Fruit fly (Drosophila melanogaster) whole organism, prepupa: ENCODE measurements around the gene CG8927.

Source experiments
- CG10631 ChIP-seq: fragments of 200-800 bp; sonication (Bioruptor generic); optimal IDR thresholded peaks from 2 replicates; lab custom pipeline; 2016; ENCODE audit warnings: missing biosample characterization, missing genetic modification characterization
- CG11902 ChIP-seq: fragments of 200-800 bp; sonication (Bioruptor generic); optimal IDR thresholded peaks from 3 replicates; lab custom pipeline; 2016; ENCODE audit warnings: missing biosample characterization, missing genetic modification characterization
- CG15336 ChIP-seq: fragments of 200-800 bp; sonication (Bioruptor generic); IDR thresholded peaks from 2 replicates; pipeline ENCODE4 v1.3.6; 2022; ENCODE audit warnings: missing biosample characterization, missing genetic modification characterization
- CG1621 ChIP-seq: fragments of 200-800 bp; sonication (Bioruptor generic); optimal IDR thresholded peaks from 3 replicates; lab custom pipeline; 2018; ENCODE audit warnings: missing biosample characterization, mild to moderate bottlenecking, missing genetic modification characterization
- CG32006 ChIP-seq: fragments of 200-800 bp; sonication (Bioruptor generic); optimal IDR thresholded peaks from 3 replicates; lab custom pipeline; 2017; ENCODE audit warnings: missing biosample characterization, mild to moderate bottlenecking, missing genetic modification characterization
- CG34406 ChIP-seq: fragments of 200-800 bp; sonication (Bioruptor generic); optimal IDR thresholded peaks from 3 replicates; lab custom pipeline; 2016; ENCODE audit warnings: missing biosample characterization, missing genetic modification characterization
- CG4318 ChIP-seq: fragments of 200-800 bp; sonication (Bioruptor generic); optimal IDR thresholded peaks from 3 replicates; lab custom pipeline; 2017; ENCODE audit warnings: missing biosample characterization, mild to moderate bottlenecking, missing genetic modification characterization
- CG6163 ChIP-seq: fragments of 200-800 bp; sonication (Bioruptor generic); IDR thresholded peaks from 3 replicates; pipeline ENCODE4 v1.3.6; 2022; ENCODE audit warnings: missing biosample characterization, missing genetic modification characterization
- CG6276 ChIP-seq: fragments of 200-800 bp; sonication (Bioruptor generic); optimal IDR thresholded peaks from 2 replicates; lab custom pipeline; 2017; ENCODE audit warnings: missing biosample characterization, mild to moderate bottlenecking, missing genetic modification characterization
- CG6808 ChIP-seq: fragments of 200-800 bp; sonication (Bioruptor generic); optimal IDR thresholded peaks from 3 replicates; lab custom pipeline; 2017; ENCODE audit warnings: missing biosample characterization, missing genetic modification characterization, mild to moderate bottlenecking, moderate library complexity, missing genetic modification reagents
- CG6854 ChIP-seq: fragments of 200-800 bp; sonication (Bioruptor generic); optimal IDR thresholded peaks from 2 replicates; lab custom pipeline; 2017; ENCODE audit warnings: missing biosample characterization, mild to moderate bottlenecking, missing genetic modification characterization
- CG7368 ChIP-seq: fragments of 200-800 bp; sonication (Bioruptor generic); optimal IDR thresholded peaks from 3 replicates; lab custom pipeline; 2016; ENCODE audit warnings: missing biosample characterization, missing genetic modification characterization
- CG8119 ChIP-seq: fragments of 200-800 bp; sonication (Bioruptor generic); IDR thresholded peaks from 3 replicates; pipeline ENCODE4 v1.3.6; 2022; ENCODE audit warnings: missing biosample characterization, missing genetic modification characterization
- CG8319 ChIP-seq: fragments of 200-800 bp; sonication (Bioruptor generic); optimal IDR thresholded peaks from 3 replicates; lab custom pipeline; 2016; ENCODE audit warnings: missing biosample characterization, missing genetic modification characterization
- CG9139 ChIP-seq: fragments of 200-800 bp; sonication (Bioruptor generic); optimal IDR thresholded peaks from 3 replicates; lab custom pipeline; 2017; ENCODE audit warnings: missing biosample characterization, mild to moderate bottlenecking, missing genetic modification characterization
- Eip75B ChIP-seq: fragments of 200-800 bp; sonication (Bioruptor generic); optimal IDR thresholded peaks from 3 replicates; lab custom pipeline; 2016; ENCODE audit warnings: missing biosample characterization, missing genetic modification characterization
- Eip78C ChIP-seq: fragments of 200-800 bp; sonication (Bioruptor generic); peaks from one replicate; lab custom pipeline; 2016; ENCODE audit warnings: missing biosample characterization, missing genetic modification characterization
- Eip93F ChIP-seq: fragments of 200-800 bp; sonication (Bioruptor generic); optimal IDR thresholded peaks from 2 replicates; lab custom pipeline; 2016; ENCODE audit warnings: missing biosample characterization, mild to moderate bottlenecking, missing genetic modification characterization
- Ets96B ChIP-seq: fragments of 200-800 bp; optimal IDR thresholded peaks from 2 replicates; lab custom pipeline; 2019; ENCODE audit warnings: missing biosample characterization, mild to moderate bottlenecking, missing genetic modification characterization, moderate library complexity
- Gug ChIP-seq: fragments of 200-800 bp; sonication (Bioruptor generic); IDR thresholded peaks from 2 replicates; pipeline ENCODE4 v1.3.6; 2022; ENCODE audit warnings: missing biosample characterization, missing genetic modification characterization
- Hr39 ChIP-seq: fragments of 200-800 bp; sonication (Bioruptor generic); optimal IDR thresholded peaks from 2 replicates; lab custom pipeline; 2016; ENCODE audit warnings: missing biosample characterization, missing genetic modification characterization
- Hr4 ChIP-seq: fragments of 200-800 bp; sonication (Bioruptor generic); optimal IDR thresholded peaks from 3 replicates; lab custom pipeline; 2016; ENCODE audit warnings: missing biosample characterization, missing genetic modification characterization
- Lpt ChIP-seq: fragments of 200-800 bp; sonication (Bioruptor generic); optimal IDR thresholded peaks from 3 replicates; lab custom pipeline; 2016; ENCODE audit warnings: missing biosample characterization, missing genetic modification characterization
- Met ChIP-seq: fragments of 200-800 bp; sonication (Bioruptor generic); optimal IDR thresholded peaks from 3 replicates; lab custom pipeline; 2016; ENCODE audit warnings: missing biosample characterization, missing genetic modification characterization
- OdsH ChIP-seq: fragments of 200-800 bp; sonication (Bioruptor generic); optimal IDR thresholded peaks from 3 replicates; lab custom pipeline; 2016; ENCODE audit warnings: missing biosample characterization, missing genetic modification characterization
- Smox ChIP-seq: fragments of 200-800 bp; sonication (Bioruptor generic); optimal IDR thresholded peaks from 3 replicates; lab custom pipeline; 2016; ENCODE audit warnings: missing biosample characterization, missing genetic modification characterization
- Sox14 ChIP-seq: fragments of 200-800 bp; sonication (Bioruptor generic); optimal IDR thresholded peaks from 3 replicates; lab custom pipeline; 2016; ENCODE audit warnings: missing biosample characterization, missing genetic modification characterization
- Sox15 ChIP-seq: fragments of 200-800 bp; sonication (Bioruptor generic); optimal IDR thresholded peaks from 3 replicates; lab custom pipeline; 2016; ENCODE audit warnings: missing biosample characterization, missing genetic modification characterization
- achi ChIP-seq: fragments of 200-800 bp; sonication (Bioruptor generic); optimal IDR thresholded peaks from 3 replicates; lab custom pipeline; 2016; ENCODE audit warnings: missing biosample characterization, missing genetic modification characterization
- acj6 ChIP-seq: fragments of 200-800 bp; sonication (Bioruptor generic); optimal IDR thresholded peaks from 3 replicates; lab custom pipeline; 2016; ENCODE audit warnings: missing biosample characterization, missing genetic modification characterization
- cyc ChIP-seq: fragments of 200-800 bp; sonication (Bioruptor generic); optimal IDR thresholded peaks from 3 replicates; lab custom pipeline; 2016; ENCODE audit warnings: missing biosample characterization, missing genetic modification characterization
- eg ChIP-seq: fragments of 200-800 bp; sonication (Bioruptor generic); IDR thresholded peaks from 3 replicates; pipeline ENCODE4 v1.3.6; 2022; ENCODE audit warnings: missing biosample characterization, missing genetic modification characterization
- esn ChIP-seq: fragments of 200-800 bp; sonication (Bioruptor generic); optimal IDR thresholded peaks from 2 replicates; lab custom pipeline; 2016; ENCODE audit warnings: missing biosample characterization, mild to moderate bottlenecking, missing genetic modification characterization, moderate library complexity
- fd59A ChIP-seq: fragments of 200-800 bp; sonication (Bioruptor generic); optimal IDR thresholded peaks from 2 replicates; lab custom pipeline; 2017; ENCODE audit warnings: missing biosample characterization, mild to moderate bottlenecking, missing genetic modification characterization, missing genetic modification reagents
- fd85E ChIP-seq: fragments of 200-800 bp; sonication (Bioruptor generic); optimal IDR thresholded peaks from 3 replicates; lab custom pipeline; 2016; ENCODE audit warnings: missing biosample characterization, missing genetic modification characterization
- fkh ChIP-seq: fragments of 200-800 bp; sonication (Bioruptor generic); optimal IDR thresholded peaks from 3 replicates; lab custom pipeline; 2017; ENCODE audit warnings: missing biosample characterization, mild to moderate bottlenecking, missing genetic modification characterization, moderate library complexity
- pdm3 ChIP-seq: fragments of 200-800 bp; sonication (Bioruptor generic); optimal IDR thresholded peaks from 3 replicates; lab custom pipeline; 2016; ENCODE audit warnings: missing biosample characterization, missing genetic modification characterization
- spab ChIP-seq: fragments of 200-800 bp; sonication (Bioruptor generic); optimal IDR thresholded peaks from 2 replicates; lab custom pipeline; 2017; ENCODE audit warnings: missing biosample characterization, mild to moderate bottlenecking, missing genetic modification characterization, missing genetic modification reagents
- ss ChIP-seq, 2 experiments: fragments of 200-800 bp; sonication (Bioruptor generic); optimal IDR thresholded peaks; 2 replicates in 1 of 2; 3 replicates in 1 of 2; lab custom pipeline; 2017 to 2018; ENCODE audit warnings: mild to moderate bottlenecking in 2 of 2, missing biosample characterization in 2 of 2, missing genetic modification characterization in 2 of 2, moderate library complexity in 1 of 2
- svp ChIP-seq: fragments of 200-800 bp; sonication (Bioruptor generic); peaks from one replicate; lab custom pipeline; 2016; ENCODE audit warnings: missing biosample characterization, missing genetic modification characterization
- topi ChIP-seq: fragments of 200-800 bp; sonication (Bioruptor generic); optimal IDR thresholded peaks from 3 replicates; lab custom pipeline; 2016; ENCODE audit warnings: missing biosample characterization, missing genetic modification characterization
- vri ChIP-seq: fragments of 200-800 bp; sonication (Bioruptor generic); optimal IDR thresholded peaks from 3 replicates; lab custom pipeline; 2016; ENCODE audit warnings: missing biosample characterization, mild to moderate bottlenecking, missing genetic modification characterization

CG8927 gene

dm6 chr3R:16212859-16213708, 32.3 kb downstream of the CG8927 start (continued):
- TF ChIP-seq Hr39 (no peak), svp (GFP tag; lab: Kevin White, UChicago) (peak; percentile 45), CG34406 (GFP tag; lab: Kevin White, UChicago) (peak; percentile 27), Eip75B (peak; percentile 62), OdsH (GFP tag; lab: Kevin White, UChicago) (peak; percentile 21), CG10631 (peak; percentile 59), fd59A (GFP tag; lab: Kevin White, UChicago) (peak; percentile 30), CG8319 (no peak), topi (peak; percentile 42), eg (0 out of 3 replicates have a peak, but pooled peaks have one; percentile 7), Eip78C (GFP tag; lab: Kevin White, UChicago) (peak; percentile 89), CG1621 (tag; lab: Kevin White, UChicago) (no peak), fd85E (GFP tag; lab: Kevin White, UChicago) (no peak), ss (GFP tag; optimal IDR thresholded peaks at IDR 0.05; lab: Kevin White, UChicago) (peak in 1 of 2 experiments; percentile 28), CG6276 (GFP tag; lab: Kevin White, UChicago) (no peak), Sox15 (no peak), CG9139 (no peak), cyc (GFP tag; lab: Kevin White, UChicago) (peak; percentile 43), spab (peak; percentile 36), CG32006 (GFP tag; lab: Kevin White, UChicago) (peak; percentile 49), Gug (GFP tag; lab: Robert Waterston, UW) (no peak), acj6 (peak; percentile 25), Hr4 (GFP tag; lab: Kevin White, UChicago) (peak; percentile 35), CG7368 (GFP tag; lab: Kevin White, UChicago) (peak; percentile 80), CG6163 (GFP tag; lab: Robert Waterston, UW) (no peak; the same call in 2 of the 3 replicates), Met (peak; percentile 68), fkh (GFP tag; lab: Kevin White, UChicago) (no peak), esn (GFP tag; lab: Kevin White, UChicago) (peak; percentile 52), CG15336 (GFP tag; lab: Robert Waterston, UW) (peak; percentile 19), Lpt (GFP tag; lab: Kevin White, UChicago) (peak; percentile 28), pdm3 (peak; percentile 5), Sox14 (no peak), achi (GFP tag; lab: Kevin White, UChicago) (peak; percentile 14), Eip93F (no peak), CG8119 (GFP tag; lab: Robert Waterston, UW) (peak; percentile 26; the same call in 1 of the 3 replicates), Smox (GFP tag; lab: Kevin White, UChicago) (peak; percentile 36), CG6808 (GFP tag; lab: Kevin White, UChicago) (peak; percentile 78)

dm6 chr3R:16213792-16214473, 33.1 kb downstream of the CG8927 start:
- TF ChIP-seq CG6854 (GFP tag; lab: Kevin White, UChicago) (peak; percentile 36), svp (GFP tag; lab: Kevin White, UChicago) (peak; percentile 36), Sox15 (no peak), CG32006 (GFP tag; lab: Kevin White, UChicago) (peak; percentile 45), vri (no peak), Ets96B (tag; lab: Kevin White, UChicago) (peak; percentile 30), CG10631 (no peak), CG11902 (GFP tag; lab: Kevin White, UChicago) (no peak), Eip78C (GFP tag; lab: Kevin White, UChicago) (peak; percentile 66), OdsH (GFP tag; lab: Kevin White, UChicago) (peak; percentile 32), CG4318 (GFP tag; lab: Kevin White, UChicago) (peak; percentile 32)
